Fruit fly (Drosophila melanogaster) whole organism, embryonic: ENCODE data around the gene CG43218.

Source experiments
- Awh ChIP-seq: fragments of 200-800 bp; sonication (Bioruptor generic); IDR thresholded peaks from 2 replicates; pipeline ENCODE4, ENCODE4 v1.3.6; 2022; ENCODE audit warnings: missing biosample characterization, missing genetic modification characterization
- B-H1 ChIP-seq: fragments of 200-800 bp; sonication (Bioruptor generic); IDR thresholded peaks from 3 replicates; pipeline ENCODE4 v1.3.6; 2022; ENCODE audit warnings: missing biosample characterization, missing genetic modification characterization
- C15 ChIP-seq: fragments of 200-800 bp; sonication (Bioruptor generic); IDR thresholded peaks from 3 replicates; pipeline ENCODE4 v1.3.6; 2022; ENCODE audit warnings: missing biosample characterization, missing genetic modification characterization
- CG10462 ChIP-seq: fragments of 200-800 bp; sonication (Bioruptor generic); optimal IDR thresholded peaks from 2 replicates; lab custom pipeline; 2016; ENCODE audit warnings: missing biosample characterization, missing genetic modification characterization
- CG11247 ChIP-seq: fragments of 200-800 bp; sonication (Bioruptor generic); IDR thresholded peaks from 2 replicates; pipeline ENCODE4 v1.3.6; 2022; ENCODE audit warnings: missing biosample characterization, missing genetic modification characterization
- CG12219 ChIP-seq: fragments of 200-800 bp; sonication (Bioruptor generic); optimal IDR thresholded peaks from 3 replicates; lab custom pipeline; 2018; ENCODE audit warnings: missing biosample characterization, mild to moderate bottlenecking, missing genetic modification characterization
- CG12942 ChIP-seq: fragments of 200-800 bp; sonication (Bioruptor generic); optimal IDR thresholded peaks from 3 replicates; lab custom pipeline; 2016; ENCODE audit warnings: missing biosample characterization, missing genetic modification characterization
- CG13775 ChIP-seq: fragments of 200-800 bp; sonication (Bioruptor generic); optimal IDR thresholded peaks from 3 replicates; lab custom pipeline; 2017; ENCODE audit warnings: missing biosample characterization, mild to moderate bottlenecking, missing genetic modification characterization
- CG14014 ChIP-seq: fragments of 200-800 bp; sonication (Bioruptor generic); IDR thresholded peaks from 2 replicates; pipeline ENCODE4 v1.3.6; 2022; ENCODE audit warnings: missing biosample characterization, missing genetic modification characterization
- CG14050 ChIP-seq: fragments of 200-800 bp; sonication (Bioruptor generic); IDR thresholded peaks from 3 replicates; pipeline ENCODE4 v1.3.6; 2022; ENCODE audit warnings: missing biosample characterization, missing genetic modification characterization
- CG14860 ChIP-seq: fragments of 200-800 bp; sonication (Bioruptor generic); IDR thresholded peaks from 3 replicates; pipeline ENCODE4 v1.3.6; 2022; ENCODE audit warnings: missing biosample characterization, missing genetic modification characterization; ENCODE audit not compliant: partially characterized antibody
- CG15269 ChIP-seq: fragments of 200-800 bp; sonication (Bioruptor generic); optimal IDR thresholded peaks from 2 replicates; lab custom pipeline; 2018; ENCODE audit warnings: missing biosample characterization, mild to moderate bottlenecking, missing genetic modification characterization, moderate library complexity
- CG1603 ChIP-seq: fragments of 200-800 bp; sonication (Bioruptor generic); optimal IDR thresholded peaks from 2 replicates; lab custom pipeline; 2019; ENCODE audit warnings: missing biosample characterization, mild to moderate bottlenecking, missing genetic modification characterization, moderate library complexity
- CG1647 ChIP-seq: fragments of 200-800 bp; sonication (Bioruptor generic); optimal IDR thresholded peaks from 3 replicates; lab custom pipeline; 2016; ENCODE audit warnings: missing biosample characterization, missing genetic modification characterization
- CG17328 ChIP-seq: fragments of 200-800 bp; sonication (Bioruptor generic); IDR thresholded peaks from 2 replicates; pipeline ENCODE4 v1.3.6; 2022; ENCODE audit warnings: missing biosample characterization, missing genetic modification characterization
- CG17829 ChIP-seq: fragments of 200-800 bp; optimal IDR thresholded peaks from 2 replicates; lab custom pipeline; 2019; ENCODE audit warnings: missing biosample characterization, mild to moderate bottlenecking, missing genetic modification characterization, moderate library complexity
- CG18599 ChIP-seq: fragments of 200-800 bp; sonication (Bioruptor generic); optimal IDR thresholded peaks from 3 replicates; lab custom pipeline; 2017; ENCODE audit warnings: missing biosample characterization, missing genetic modification characterization, mild to moderate bottlenecking, moderate library complexity, missing genetic modification reagents
- CG2678 ChIP-seq: fragments of 200-800 bp; sonication (Bioruptor generic); optimal IDR thresholded peaks from 3 replicates; lab custom pipeline; 2019; ENCODE audit warnings: missing biosample characterization, mild to moderate bottlenecking, missing genetic modification characterization, moderate library complexity
- CG4404 ChIP-seq: fragments of 200-800 bp; sonication (Bioruptor generic); IDR thresholded peaks from 2 replicates; pipeline ENCODE4 v1.3.6; 2022; ENCODE audit warnings: missing biosample characterization, missing genetic modification characterization
- CG4854 ChIP-seq: fragments of 200-800 bp; sonication (Bioruptor generic); optimal IDR thresholded peaks from 2 replicates; lab custom pipeline; 2016; ENCODE audit warnings: missing biosample characterization, missing genetic modification characterization, inconsistent platforms
- CG7556 ChIP-seq: fragments of 200-800 bp; sonication (Bioruptor generic); optimal IDR thresholded peaks from 2 replicates; lab custom pipeline; 2017; ENCODE audit warnings: missing biosample characterization, mild to moderate bottlenecking, missing genetic modification characterization
- CG9797 ChIP-seq: fragments of 200-800 bp; sonication (Bioruptor generic); optimal IDR thresholded peaks from 3 replicates; lab custom pipeline; 2018; ENCODE audit warnings: missing biosample characterization, mild to moderate bottlenecking, missing genetic modification characterization
- ERR ChIP-seq: fragments of 200-800 bp; sonication (Bioruptor generic); optimal IDR thresholded peaks from 2 replicates; lab custom pipeline; 2016; ENCODE audit warnings: missing biosample characterization, missing genetic modification characterization
- Gsc ChIP-seq: fragments of 200-800 bp; sonication (Bioruptor generic); IDR thresholded peaks from 2 replicates; pipeline ENCODE4 v1.3.6; 2022; ENCODE audit warnings: missing biosample characterization, missing genetic modification characterization
- HLH4C ChIP-seq: fragments of 200-800 bp; sonication (Bioruptor generic); IDR thresholded peaks from 3 replicates; pipeline ENCODE4 v1.3.6; 2022; ENCODE audit warnings: missing biosample characterization, missing genetic modification characterization; ENCODE audit not compliant: partially characterized antibody
- HLHmδ ChIP-seq: fragments of 200-800 bp; sonication (Bioruptor generic); optimal IDR thresholded peaks from 2 replicates; lab custom pipeline; 2018; ENCODE audit warnings: missing biosample characterization, mild to moderate bottlenecking, missing genetic modification characterization, moderate library complexity
- Oaz ChIP-seq: fragments of 200-800 bp; sonication (Bioruptor generic); IDR thresholded peaks from 2 replicates; pipeline ENCODE4 v1.3.6; 2022; ENCODE audit warnings: missing biosample characterization, missing genetic modification characterization
- Pdp1 ChIP-seq, 2 experiments: fragments of 200-800 bp; sonication (Bioruptor generic); optimal IDR thresholded peaks; 3 replicates each; lab custom pipeline; 2016; ENCODE audit warnings: missing biosample characterization in 2 of 2, missing genetic modification characterization in 2 of 2, mild to moderate bottlenecking in 1 of 2, moderate library complexity in 1 of 2
- ap ChIP-seq: fragments of 200-800 bp; sonication (Bioruptor generic); IDR thresholded peaks from 2 replicates; pipeline ENCODE4 v1.3.6; 2022; ENCODE audit warnings: missing biosample characterization, missing genetic modification characterization
- ci ChIP-seq: fragments of 200-800 bp; sonication (Bioruptor generic); IDR thresholded peaks from 3 replicates; pipeline ENCODE4 v1.3.6; 2022; ENCODE audit warnings: missing biosample characterization, missing genetic modification characterization
- corto ChIP-seq: fragments of 200-800 bp; sonication (Bioruptor generic); optimal IDR thresholded peaks from 2 replicates; lab custom pipeline; 2016; ENCODE audit warnings: missing biosample characterization, mild to moderate bottlenecking, missing genetic modification characterization, moderate library complexity
- crc ChIP-seq: fragments of 200-800 bp; sonication (Bioruptor generic); optimal IDR thresholded peaks from 2 replicates; lab custom pipeline; 2016; ENCODE audit warnings: missing biosample characterization, missing genetic modification characterization
- cwo ChIP-seq: fragments of 200-800 bp; sonication (Bioruptor generic); optimal IDR thresholded peaks from 3 replicates; lab custom pipeline; 2017; ENCODE audit warnings: missing biosample characterization, missing genetic modification characterization, mild to moderate bottlenecking, moderate library complexity, missing genetic modification reagents
- dan ChIP-seq: fragments of 200-800 bp; sonication (Bioruptor generic); IDR thresholded peaks from 2 replicates; pipeline ENCODE4 v1.3.6; 2022; ENCODE audit warnings: missing biosample characterization, missing genetic modification characterization
- dmrt11E ChIP-seq: fragments of 200-800 bp; sonication (Bioruptor generic); optimal IDR thresholded peaks from 3 replicates; lab custom pipeline; 2018; ENCODE audit warnings: missing biosample characterization, mild to moderate bottlenecking, missing genetic modification characterization, moderate library complexity
- esg ChIP-seq: fragments of 200-800 bp; sonication (Bioruptor generic); conservative IDR thresholded peaks from 2 replicates; pipeline ENCODE4 v1.3.6; 2022; ENCODE audit warnings: missing biosample characterization, missing genetic modification characterization
- eve ChIP-seq, 2 experiments: fragments of >200 bp; optimal IDR thresholded peaks; 2 replicates each; lab custom pipeline; 2017; ENCODE audit warnings: missing biosample characterization in 2 of 2, missing genetic modification characterization in 2 of 2
- gcm ChIP-seq: fragments of 200-800 bp; sonication (Bioruptor generic); optimal IDR thresholded peaks from 2 replicates; lab custom pipeline; 2019; ENCODE audit warnings: missing biosample characterization, mild to moderate bottlenecking, missing genetic modification characterization, moderate library complexity
- gcm2 ChIP-seq: fragments of 200-800 bp; sonication (Bioruptor generic); optimal IDR thresholded peaks from 2 replicates; lab custom pipeline; 2016; ENCODE audit warnings: missing biosample characterization, missing genetic modification characterization
- gfzf ChIP-seq: fragments of 200-800 bp; sonication (Bioruptor generic); optimal IDR thresholded peaks from 2 replicates; lab custom pipeline; 2016; ENCODE audit warnings: missing biosample characterization, mild to moderate bottlenecking, missing genetic modification characterization, moderate library complexity
- gt ChIP-seq: fragments of 200-800 bp; sonication (Bioruptor generic); IDR thresholded peaks from 2 replicates; pipeline ENCODE4 v1.3.6; 2022; ENCODE audit warnings: missing biosample characterization, missing genetic modification characterization
- hth ChIP-seq: fragments of >200 bp; optimal IDR thresholded peaks from 2 replicates; lab custom pipeline; 2017; ENCODE audit warnings: inconsistent platforms
- lbe ChIP-seq: fragments of 200-800 bp; sonication (Bioruptor generic); optimal IDR thresholded peaks from 2 replicates; lab custom pipeline; 2016; ENCODE audit warnings: missing biosample characterization, mild to moderate bottlenecking, missing genetic modification characterization
- lilli ChIP-seq: fragments of 200-800 bp; sonication (Bioruptor generic); optimal IDR thresholded peaks from 3 replicates; lab custom pipeline; 2016; ENCODE audit warnings: missing biosample characterization, missing genetic modification characterization
- pum ChIP-seq: fragments of 200-800 bp; sonication (Bioruptor generic); optimal IDR thresholded peaks from 2 replicates; lab custom pipeline; 2016; ENCODE audit warnings: missing biosample characterization, missing genetic modification characterization
- ranshi ChIP-seq: fragments of 200-800 bp; sonication (Bioruptor generic); IDR thresholded peaks from 2 replicates; pipeline ENCODE4 v1.3.6; 2022; ENCODE audit warnings: missing biosample characterization, missing genetic modification characterization
- schlank ChIP-seq: fragments of 200-800 bp; sonication (Bioruptor generic); optimal IDR thresholded peaks from 2 replicates; lab custom pipeline; 2018; ENCODE audit warnings: missing biosample characterization, mild to moderate bottlenecking, missing genetic modification characterization
- sens ChIP-seq: fragments of 200-800 bp; sonication (Bioruptor generic); peaks from one replicate; lab custom pipeline; 2016; ENCODE audit warnings: missing biosample characterization, missing genetic modification characterization
- sna ChIP-seq: fragments of 200-800 bp; sonication (Bioruptor generic); IDR thresholded peaks from 2 replicates; pipeline ENCODE4 v1.3.6; 2022; ENCODE audit warnings: missing biosample characterization, missing genetic modification characterization; ENCODE audit not compliant: partially characterized antibody
- tgo ChIP-seq: fragments of 200-800 bp; sonication (Bioruptor generic); IDR thresholded peaks from 3 replicates; pipeline ENCODE4 v1.3.6; 2022; ENCODE audit warnings: missing biosample characterization, missing genetic modification characterization
- twi ChIP-seq: fragments of 200-800 bp; optimal IDR thresholded peaks from 2 replicates; lab custom pipeline; 2019; ENCODE audit warnings: missing biosample characterization, mild to moderate bottlenecking, missing genetic modification characterization, moderate library complexity

Gene CG43218

DNA sequence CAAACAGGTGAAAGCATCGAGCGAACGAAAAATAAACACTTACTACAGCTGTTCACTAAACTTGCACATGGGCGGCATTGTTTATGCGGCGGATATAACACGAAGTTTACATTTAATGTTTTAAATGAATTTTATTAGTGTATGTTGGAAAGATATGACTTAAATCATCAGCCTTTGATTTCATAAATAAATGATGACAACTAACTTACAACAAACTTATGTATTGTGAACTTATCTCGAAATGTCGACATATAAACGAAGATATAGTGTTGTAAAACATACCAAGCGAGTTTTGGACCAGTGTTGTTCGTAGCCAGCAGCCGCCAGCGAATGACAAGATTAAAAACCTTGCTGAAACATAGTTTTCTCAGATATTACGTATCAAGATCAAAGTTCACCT, 46.6 kb downstream of the CG43218 start, which contains the start of the genes CG11309 and CG7632 (continued):
- TF ChIP-seq ranshi (GFP tag; lab: Robert Waterston, UW) (peak; percentile 98), CG4854 (GFP tag; lab: Kevin White, UChicago) (peak; percentile 99), pum (GFP tag; lab: Kevin White, UChicago) (peak; percentile 98), esg (GFP tag; lab: Robert Waterston, UW) (peak; percentile 96), ERR (GFP tag; lab: Kevin White, UChicago) (peak; percentile 98), CG12219 (GFP tag; lab: Kevin White, UChicago) (peak; percentile 100), gfzf (GFP tag; lab: Kevin White, UChicago) (peak; percentile 40), CG15269 (tag; lab: Kevin White, UChicago) (peak; percentile 99), C15 (GFP tag; lab: Robert Waterston, UW) (peak; percentile 96), ci (GFP tag; lab: Robert Waterston, UW) (peak; percentile 100), sens (GFP tag; lab: Kevin White, UChicago) (peak; percentile 100), CG9797 (GFP tag; lab: Kevin White, UChicago) (peak; percentile 74), schlank (peak; percentile 99), CG2678 (peak; percentile 100), hth (lab: Kevin White, UChicago) (no peak), lbe (GFP tag; lab: Kevin White, UChicago) (peak; percentile 99), gcm2 (GFP tag; lab: Kevin White, UChicago) (peak; percentile 96), CG13775 (GFP tag; lab: Kevin White, UChicago) (peak; percentile 99), CG17829 (tag; lab: Kevin White, UChicago) (peak; percentile 100), HLH4C (GFP tag; lab: Robert Waterston, UW) (no peak), CG11247 (peak; percentile 97), tgo (GFP tag; lab: Robert Waterston, UW) (peak; percentile 97), CG10462 (GFP tag; lab: Kevin White, UChicago) (peak; percentile 98), twi (tag; lab: Kevin White, UChicago) (peak; percentile 99), CG7556 (GFP tag; lab: Kevin White, UChicago) (peak; percentile 99), CG1647 (GFP tag; lab: Kevin White, UChicago) (peak; percentile 98), HLHmδ (GFP tag; lab: Kevin White, UChicago) (peak; percentile 18), CG14050 (GFP tag; lab: Robert Waterston, UW) (peak; percentile 98), sna (GFP tag; lab: Robert Waterston, UW) (no peak; the same call in 1 of the 2 replicates), dmrt11E (tag; lab: Kevin White, UChicago) (peak; percentile 100), eve (GFP tag; optimal IDR thresholded peaks at IDR 0.05; lab: Kevin White, UChicago) (peak; percentile 65 to 100), ap (peak; percentile 97), CG1603 (peak; percentile 99), Gsc (GFP tag; lab: Robert Waterston, UW) (peak; percentile 61; the same call in 1 of the 2 replicates), Awh (GFP tag; lab: Robert Waterston, UW) (peak; percentile 99), CG12942 (peak; percentile 98), Pdp1 (GFP tag; optimal IDR thresholded peaks at IDR 0.05; lab: Kevin White, UChicago) (peak; percentile 98), CG17328 (GFP tag; lab: Robert Waterston, UW) (peak; percentile 99), gcm (GFP tag; lab: Kevin White, UChicago) (peak; percentile 100), lilli (peak; percentile 99), CG4404 (GFP tag; lab: Robert Waterston, UW) (peak; percentile 83), gt (GFP tag; lab: Robert Waterston, UW) (peak; percentile 94), dan (GFP tag; lab: Robert Waterston, UW) (peak; percentile 40; the same call in 1 of the 2 replicates), CG14860 (GFP tag; lab: Robert Waterston, UW) (no peak), CG14014 (GFP tag; lab: Robert Waterston, UW) (peak; percentile 98), crc (GFP tag; lab: Kevin White, UChicago) (peak; percentile 98), Oaz (peak; percentile 97), cwo (GFP tag; lab: Kevin White, UChicago) (peak; percentile 98), B-H1 (GFP tag; lab: Robert Waterston, UW) (peak; percentile 96), CG18599 (GFP tag; lab: Kevin White, UChicago) (peak; percentile 100), corto (peak; percentile 99)
